Worm (Caenorhabditis elegans): ENCODE measurements around the gene T23G7.3.

The T23G7.3 gene

DNA sequence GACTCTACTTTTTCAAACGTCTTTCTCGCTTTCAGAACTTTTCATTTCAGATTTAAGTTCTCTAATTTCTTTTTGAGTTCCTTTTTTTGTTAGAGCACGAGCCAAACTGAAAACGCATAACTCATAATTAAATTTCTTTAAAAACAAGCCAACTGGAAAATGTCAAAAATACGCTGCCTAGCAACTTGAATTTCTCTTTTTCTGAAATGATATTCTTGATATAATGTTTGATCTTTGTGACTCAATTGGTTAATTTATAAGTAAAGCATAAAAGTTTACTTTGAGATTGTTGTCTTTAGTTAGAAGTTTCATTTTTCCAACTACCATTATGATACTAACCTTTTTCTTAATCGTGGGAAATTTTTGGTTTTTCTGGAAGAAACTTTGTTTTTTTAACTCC, 26.5 kb downstream of the T23G7.3 start:
- TF ChIP-seq nhr-237 (tag; optimal IDR thresholded peaks at IDR 0.05) = no peak
- TF ChIP-seq nhr-2 (tag; optimal IDR thresholded peaks at IDR 0.05) = no peak
- TF ChIP-seq mls-2 (tag; optimal IDR thresholded peaks at IDR 0.05) = no peak
- no peak for TF ChIP-seq elt-3 (tag; optimal IDR thresholded peaks at IDR 0.05)

DNA sequence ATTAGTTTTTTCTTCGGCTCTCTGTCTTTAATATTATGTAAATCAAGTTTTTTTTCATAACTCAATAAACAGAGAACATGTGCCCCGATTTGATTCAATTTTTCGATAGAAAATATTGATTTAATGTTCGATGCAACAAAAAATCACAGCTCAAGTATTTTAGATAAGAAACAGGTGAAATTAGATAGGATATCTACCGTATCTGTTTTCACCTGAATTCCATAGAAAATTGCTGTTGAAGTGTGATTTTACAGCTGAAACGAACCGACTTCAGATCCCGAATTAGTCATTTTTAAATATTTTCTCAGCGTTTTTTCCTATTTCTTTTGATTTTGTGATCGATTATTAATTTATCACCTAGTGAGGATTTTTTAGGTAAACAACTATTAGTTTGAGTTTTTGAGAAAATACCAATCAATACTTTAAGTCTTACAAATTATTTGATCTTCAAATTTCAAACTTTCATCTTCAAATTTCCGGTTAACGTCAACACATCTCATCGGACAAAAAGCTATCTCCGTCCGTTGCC, 28.4 kb downstream of the T23G7.3 start, which contains the start of gene Y9C2UA.1:
Gene Y9C2UA.1, plus strand, starts transcription at position 479 of the 529 bp plus-strand sequence.
- no peak for TF ChIP-seq snpc-4 (tag; optimal IDR thresholded peaks at IDR 0.05)
- no peak for TF ChIP-seq sem-2 (GFP tag; optimal IDR thresholded peaks at IDR 0.05)
- TF ChIP-seq ceh-43 (GFP tag; optimal IDR thresholded peaks at IDR 0.05) = no peak
- TF ChIP-seq elt-1 (tag; optimal IDR thresholded peaks at IDR 0.05; ENCODE audit: borderline replicate concordance, insufficient read depth) = no peak
- no peak for TF ChIP-seq blmp-1 (tag; optimal IDR thresholded peaks at IDR 0.05)
- no peak for TF ChIP-seq flh-1 (GFP tag; optimal IDR thresholded peaks at IDR 0.05)
- TF ChIP-seq sptf-1 (tag; optimal IDR thresholded peaks at IDR 0.05) = no peak
- TF ChIP-seq ztf-11 (tag; optimal IDR thresholded peaks at IDR 0.05) = no peak
- no peak for TF ChIP-seq mep-1 (tag; optimal IDR thresholded peaks at IDR 0.05)
- TF ChIP-seq tbx-8 (GFP tag; optimal IDR thresholded peaks at IDR 0.05) = no peak
- TF ChIP-seq nhr-237 (tag; optimal IDR thresholded peaks at IDR 0.05) = no peak
- no peak for TF ChIP-seq unc-62 (GFP tag; optimal IDR thresholded peaks at IDR 0.05)
- no peak for TF ChIP-seq hlh-1 (tag; optimal IDR thresholded peaks at IDR 0.05)
- no peak for TF ChIP-seq unc-120 (tag; optimal IDR thresholded peaks at IDR 0.05; ENCODE audit: poor library complexity, severe bottlenecking)
- TF ChIP-seq pha-4 (tag; optimal IDR thresholded peaks at IDR 0.05) = no peak
- no peak for TF ChIP-seq cnd-1 (tag; optimal IDR thresholded peaks at IDR 0.05)

DNA sequence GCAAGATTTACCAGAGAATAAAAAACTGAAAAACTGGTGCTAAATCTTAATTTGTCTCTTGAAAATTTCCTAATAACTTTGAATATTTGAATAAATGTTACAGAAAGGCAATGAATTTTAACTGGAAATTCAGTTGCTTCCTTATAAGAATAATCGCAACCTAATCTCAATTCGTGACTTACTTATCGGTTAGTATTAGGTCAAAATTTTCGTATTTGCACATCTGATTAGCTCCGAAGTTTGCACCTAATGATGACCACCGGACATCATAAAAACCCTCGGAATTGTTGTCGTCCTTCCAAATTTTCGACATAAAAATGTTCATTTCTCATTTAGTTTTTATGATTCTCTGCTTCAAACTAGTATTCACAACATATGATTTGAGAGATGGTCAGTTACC, 29.8 kb downstream of the T23G7.3 start, which contains the start of gene C16D2.3:
Gene C16D2.3, plus strand, starts transcription at position 301 of the 400 bp plus-strand sequence.
- TF ChIP-seq pha-4 (tag; optimal IDR thresholded peaks at IDR 0.05) = no peak
- no peak for TF ChIP-seq M03D4.4 (tag; optimal IDR thresholded peaks at IDR 0.05)
- TF ChIP-seq drap-1 (GFP tag; optimal IDR thresholded peaks at IDR 0.05) = no peak
- no peak for TF ChIP-seq flh-1 (GFP tag; optimal IDR thresholded peaks at IDR 0.05)
- no peak for TF ChIP-seq sptf-1 (tag; optimal IDR thresholded peaks at IDR 0.05)
- TF ChIP-seq lin-13 (tag; optimal IDR thresholded peaks at IDR 0.05) = no peak
- TF ChIP-seq nhr-12 (tag; optimal IDR thresholded peaks at IDR 0.05) = no peak
- no peak for TF ChIP-seq ceh-39 (tag; optimal IDR thresholded peaks at IDR 0.05)
- no peak for TF ChIP-seq mls-2 (tag; optimal IDR thresholded peaks at IDR 0.05)
- no peak for TF ChIP-seq lsy-2 (tag; optimal IDR thresholded peaks at IDR 0.05)
- TF ChIP-seq mep-1 (tag; optimal IDR thresholded peaks at IDR 0.05) = no peak
- TF ChIP-seq mab-5 (tag; optimal IDR thresholded peaks at IDR 0.05) = no peak
- TF ChIP-seq cnd-1 (tag; optimal IDR thresholded peaks at IDR 0.05) = no peak
- TF ChIP-seq sem-2 (GFP tag; optimal IDR thresholded peaks at IDR 0.05) = no peak
- TF ChIP-seq unc-39 (tag; optimal IDR thresholded peaks at IDR 0.05) = no peak
- no peak for TF ChIP-seq ceh-43 (GFP tag; optimal IDR thresholded peaks at IDR 0.05)
- no peak for TF ChIP-seq blmp-1 (tag; optimal IDR thresholded peaks at IDR 0.05)
- no peak for TF ChIP-seq hlh-1 (tag; optimal IDR thresholded peaks at IDR 0.05)
- TF ChIP-seq ces-1 (GFP tag; optimal IDR thresholded peaks at IDR 0.05) = no peak
- TF ChIP-seq lin-32 (GFP tag; optimal IDR thresholded peaks at IDR 0.05) = no peak

DNA sequence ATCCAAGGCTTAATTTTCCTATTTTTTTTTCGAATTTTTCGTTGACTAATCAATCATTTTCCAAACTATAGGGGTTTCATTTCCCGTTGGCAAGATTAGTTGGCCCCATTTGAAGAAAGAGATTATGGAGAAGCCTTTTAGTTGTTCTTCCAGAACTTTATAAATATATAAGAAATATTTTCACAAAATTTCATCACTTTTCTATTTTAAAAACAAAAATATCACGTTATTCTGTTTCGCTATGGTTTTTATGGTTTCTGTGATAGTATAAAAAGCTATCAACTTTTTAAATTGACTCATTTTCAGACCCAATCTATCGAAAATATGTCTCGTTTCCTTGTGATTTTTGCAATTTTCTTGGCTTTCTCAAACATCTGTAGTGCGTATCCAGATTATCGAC, 31.8 kb downstream of the T23G7.3 start, which contains the start of gene nlp-78:
Gene nlp-78, plus strand, starts transcription at position 301 of the 400 bp plus-strand sequence.
- no peak for TF ChIP-seq lsy-2 (tag; optimal IDR thresholded peaks at IDR 0.05)
- no peak for TF ChIP-seq nhr-28 (tag; optimal IDR thresholded peaks at IDR 0.05)
- TF ChIP-seq elt-1 (tag; optimal IDR thresholded peaks at IDR 0.05; ENCODE audit: borderline replicate concordance, insufficient read depth) = no peak
- no peak for TF ChIP-seq elt-3 (tag; optimal IDR thresholded peaks at IDR 0.05)
- no peak for TF ChIP-seq ztf-11 (tag; optimal IDR thresholded peaks at IDR 0.05)
- no peak for TF ChIP-seq unc-39 (tag; optimal IDR thresholded peaks at IDR 0.05)
- no peak for TF ChIP-seq sem-2 (GFP tag; optimal IDR thresholded peaks at IDR 0.05)
- TF ChIP-seq pha-4 (tag; optimal IDR thresholded peaks at IDR 0.05) = no peak
- no peak for TF ChIP-seq ceh-83 (GFP tag; optimal IDR thresholded peaks at IDR 0.05)
- TF ChIP-seq M03D4.4 (tag; optimal IDR thresholded peaks at IDR 0.05) = no peak
- TF ChIP-seq cnd-1 (tag; optimal IDR thresholded peaks at IDR 0.05) = no peak
- TF ChIP-seq hlh-1 (tag; optimal IDR thresholded peaks at IDR 0.05) = no peak
- TF ChIP-seq mab-5 (tag; optimal IDR thresholded peaks at IDR 0.05) = no peak
- no peak for TF ChIP-seq unc-120 (tag; optimal IDR thresholded peaks at IDR 0.05; ENCODE audit: poor library complexity, severe bottlenecking)
- no peak for TF ChIP-seq blmp-1 (tag; optimal IDR thresholded peaks at IDR 0.05)
- TF ChIP-seq ces-1 (GFP tag; optimal IDR thresholded peaks at IDR 0.05) = no peak
- no peak for TF ChIP-seq drap-1 (GFP tag; optimal IDR thresholded peaks at IDR 0.05)

Data from whole organism, mixed stage, embryonic.